Fruit fly (Drosophila melanogaster) whole organism, wandering third instar larva: ENCODE results near the gene bor.

Experiments used
- CG9705 ChIP-seq: fragments of 200-800 bp; sonication (Bioruptor generic); optimal IDR thresholded peaks from 2 replicates; lab custom pipeline; 2018; ENCODE audit warnings: missing biosample characterization, mild to moderate bottlenecking, missing genetic modification characterization
- Dfd ChIP-seq: fragments of >200 bp; optimal IDR thresholded peaks from 2 replicates; lab custom pipeline; 2017; ENCODE audit warnings: missing biosample characterization, missing genetic modification characterization
- Dif ChIP-seq: fragments of 200-275, 200-300 bp; sonication (Bioruptor generic); optimal IDR thresholded peaks from 2 replicates; lab custom pipeline; 2018; ENCODE audit warnings: missing biosample characterization, missing genetic modification characterization; ENCODE audit not compliant: partially characterized antibody
- GATAd ChIP-seq: sonication (Bioruptor generic); optimal IDR thresholded peaks from 2 replicates; lab custom pipeline; 2016; ENCODE audit warnings: missing biosample characterization, missing genetic modification characterization
- HLH106 ChIP-seq: fragments of 200-800 bp; optimal IDR thresholded peaks from 3 replicates; lab custom pipeline; 2019; ENCODE audit warnings: missing biosample characterization, mild to moderate bottlenecking, missing genetic modification characterization, moderate library complexity
- Hnf4 ChIP-seq: fragments of 200-800 bp; sonication (Bioruptor generic); optimal IDR thresholded peaks from 2 replicates; lab custom pipeline; 2016; ENCODE audit warnings: missing biosample characterization, mild to moderate bottlenecking, missing genetic modification characterization
- Hr78 ChIP-seq: fragments of >200 bp; optimal IDR thresholded peaks from 2 replicates; lab custom pipeline; 2017; ENCODE audit warnings: missing biosample characterization, missing genetic modification characterization
- Hr83 ChIP-seq: fragments of 200-300 bp; sonication (Bioruptor generic); optimal IDR thresholded peaks from 2 replicates; lab custom pipeline; 2016; ENCODE audit warnings: missing biosample characterization, mild to moderate bottlenecking, missing genetic modification characterization, moderate library complexity; ENCODE audit not compliant: poor library complexity, severe bottlenecking
- Jra ChIP-seq: sonication (Bioruptor generic); optimal IDR thresholded peaks from 2 replicates; lab custom pipeline; 2016; ENCODE audit warnings: missing biosample characterization, missing genetic modification characterization
- Mio ChIP-seq: sonication (Bioruptor generic); optimal IDR thresholded peaks from 2 replicates; lab custom pipeline; 2016; ENCODE audit warnings: missing biosample characterization, missing genetic modification characterization
- Myc ChIP-seq: fragments of >200 bp; optimal IDR thresholded peaks from 2 replicates; lab custom pipeline; 2017
- N ChIP-seq: fragments of >200 bp; optimal IDR thresholded peaks from 2 replicates; lab custom pipeline; 2018; ENCODE audit warnings: missing biosample characterization, missing external identifiers, missing genetic modification characterization
- OdsH ChIP-seq: fragments of 200-800 bp; sonication (Bioruptor generic); optimal IDR thresholded peaks from 2 replicates; lab custom pipeline; 2016; ENCODE audit warnings: missing biosample characterization, mild to moderate bottlenecking, missing genetic modification characterization
- Rel ChIP-seq, 2 experiments: fragments of 200-800 bp; sonication (Bioruptor generic) in 1 of 2; optimal IDR thresholded peaks; 2 replicates in 1 of 2; 3 replicates in 1 of 2; lab custom pipeline; 2016 to 2019; ENCODE audit warnings: mild to moderate bottlenecking in 2 of 2, missing biosample characterization in 2 of 2, missing genetic modification characterization in 2 of 2, moderate library complexity in 1 of 2
- Sp1 ChIP-seq: fragments of 200-800 bp; sonication (Bioruptor generic); optimal IDR thresholded peaks from 3 replicates; lab custom pipeline; 2019; ENCODE audit warnings: missing biosample characterization, mild to moderate bottlenecking, missing genetic modification characterization, moderate library complexity
- br ChIP-seq: fragments of 200-800 bp; sonication (Bioruptor generic); optimal IDR thresholded peaks from 2 replicates; lab custom pipeline; 2016; ENCODE audit warnings: missing biosample characterization, missing genetic modification characterization
- brk ChIP-seq: fragments of 200-800 bp; sonication (Bioruptor generic); optimal IDR thresholded peaks from 2 replicates; lab custom pipeline; 2016; ENCODE audit warnings: missing biosample characterization, mild to moderate bottlenecking, missing genetic modification characterization
- dl ChIP-seq, 2 experiments: fragments of 175-275, 200-275 bp in 1 of 2; fragments of 200-275 bp in 1 of 2; sonication (Bioruptor generic); optimal IDR thresholded peaks; lab custom pipeline; 2018; ENCODE audit warnings: mild to moderate bottlenecking in 2 of 2, missing biosample characterization in 2 of 2, missing genetic modification characterization in 2 of 2, moderate library complexity in 2 of 2; ENCODE audit not compliant: partially characterized antibody in 2 of 2, insufficient read depth in 1 of 2
- dmrt93B ChIP-seq: fragments of 200-800 bp; sonication (Bioruptor generic); optimal IDR thresholded peaks from 2 replicates; lab custom pipeline; 2018; ENCODE audit warnings: missing biosample characterization, mild to moderate bottlenecking, missing genetic modification characterization
- dsf ChIP-seq: sonication (Bioruptor generic); optimal IDR thresholded peaks from 2 replicates; lab custom pipeline; 2016; ENCODE audit warnings: missing biosample characterization, missing genetic modification characterization, borderline replicate concordance
- ey ChIP-seq: fragments of 200-800 bp; sonication (Bioruptor generic); optimal IDR thresholded peaks from 2 replicates; lab custom pipeline; 2016; ENCODE audit warnings: missing biosample characterization, missing genetic modification characterization
- foxo ChIP-seq, 2 experiments: fragments of 200-800 bp; sonication (Bioruptor generic); optimal IDR thresholded peaks; 2 replicates in 1 of 2; 3 replicates in 1 of 2; lab custom pipeline; 2016 to 2017; ENCODE audit warnings: missing biosample characterization in 2 of 2, missing genetic modification characterization in 2 of 2
- fru ChIP-seq: fragments of 200-800 bp; sonication (Bioruptor generic); optimal IDR thresholded peaks from 3 replicates; lab custom pipeline; 2016; ENCODE audit warnings: missing biosample characterization, mild to moderate bottlenecking, missing genetic modification characterization
- h ChIP-seq: fragments of 200-800 bp; sonication (Bioruptor generic); optimal IDR thresholded peaks from 3 replicates; lab custom pipeline; 2016; ENCODE audit warnings: missing biosample characterization, mild to moderate bottlenecking, missing genetic modification characterization
- jim ChIP-seq: fragments of 175-275, 200-325 bp; sonication (Bioruptor generic); optimal IDR thresholded peaks from 2 replicates; lab custom pipeline; 2016; ENCODE audit warnings: missing biosample characterization, mild to moderate bottlenecking, missing genetic modification characterization
- lola ChIP-seq: fragments of >200 bp; optimal IDR thresholded peaks from 2 replicates; lab custom pipeline; 2017; ENCODE audit warnings: missing biosample characterization, missing genetic modification characterization
- pan ChIP-seq: fragments of >200 bp; optimal IDR thresholded peaks from 2 replicates; lab custom pipeline; 2017
- psq ChIP-seq: fragments of 200-800 bp; sonication (Bioruptor generic); optimal IDR thresholded peaks from 3 replicates; lab custom pipeline; 2017; ENCODE audit warnings: missing biosample characterization, mild to moderate bottlenecking, missing genetic modification characterization, moderate library complexity
- rgr ChIP-seq: fragments of 200-800 bp; sonication (Bioruptor generic); optimal IDR thresholded peaks from 3 replicates; lab custom pipeline; 2016; ENCODE audit warnings: missing biosample characterization, mild to moderate bottlenecking, missing genetic modification characterization
- sv ChIP-seq: fragments of 200-800 bp; sonication (Bioruptor generic); optimal IDR thresholded peaks from 3 replicates; lab custom pipeline; 2016; ENCODE audit warnings: missing biosample characterization, missing genetic modification characterization
- usp ChIP-seq: fragments of >200 bp; optimal IDR thresholded peaks from 2 replicates; lab custom pipeline; 2017; ENCODE audit warnings: missing biosample characterization, missing genetic modification characterization
- woc ChIP-seq: sonication (Bioruptor generic); optimal IDR thresholded peaks from 2 replicates; lab custom pipeline; 2016; ENCODE audit warnings: missing biosample characterization, mild to moderate bottlenecking, missing genetic modification characterization

The bor gene

DNA sequence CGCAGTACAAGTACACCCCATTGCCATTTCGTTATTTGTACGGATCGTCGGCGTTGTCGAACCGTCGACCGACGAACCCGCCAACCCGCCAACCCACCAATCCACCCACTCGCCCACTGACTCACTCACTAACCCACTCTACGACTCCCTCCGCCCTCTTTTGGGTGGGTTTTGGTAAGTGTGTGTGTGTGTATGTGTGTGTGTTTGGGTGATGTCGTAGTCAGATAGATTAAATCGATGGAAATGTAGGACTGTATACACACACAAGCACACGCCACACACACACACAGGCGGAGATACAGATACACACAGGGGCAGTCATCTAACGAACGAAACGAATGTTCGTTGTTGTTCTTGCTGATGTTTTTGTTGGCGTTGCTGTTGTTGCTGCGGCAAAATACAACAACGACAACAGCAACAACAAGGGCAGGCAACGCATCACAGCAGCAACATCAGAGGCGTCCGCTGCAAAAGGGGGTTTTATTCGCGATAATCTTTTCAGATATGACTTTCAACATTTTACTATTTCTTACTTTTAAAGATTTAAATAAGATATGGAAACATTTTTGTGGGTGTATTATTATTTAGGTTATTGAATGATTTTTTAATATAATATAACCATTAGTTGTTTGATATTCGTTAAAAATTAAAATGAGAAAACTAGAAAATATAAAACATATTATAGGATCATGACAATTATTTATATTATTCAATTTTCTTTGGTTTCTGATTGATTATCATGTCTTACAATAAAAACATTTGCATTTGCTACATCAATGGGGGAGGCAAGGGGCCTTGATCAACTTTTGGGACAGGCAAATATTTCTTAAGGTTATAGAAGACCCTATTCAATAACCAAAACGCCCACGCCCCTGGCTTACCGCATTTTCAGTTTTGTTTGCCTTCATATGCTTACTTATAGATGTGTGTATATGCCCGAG is 42.3 kb downstream of the bor start:
- TF ChIP-seq sv (GFP tag; lab: Kevin White, UChicago), result peak; percentile 67
- TF ChIP-seq h, result peak; percentile 47
- TF ChIP-seq CG9705, result peak; percentile 23
- no peak for TF ChIP-seq Jra
- TF ChIP-seq OdsH (GFP tag; lab: Kevin White, UChicago), result peak; percentile 76
- peak; percentile 85 for TF ChIP-seq dmrt93B (GFP tag; lab: Kevin White, UChicago)
- TF ChIP-seq Dif (GFP tag; lab: Kevin White, UChicago), result no peak
- TF ChIP-seq Sp1 (GFP tag; lab: Kevin White, UChicago), result peak; percentile 90
- TF ChIP-seq ey, result peak; percentile 33
- peak in 1 of 2 experiments; percentile 83 for TF ChIP-seq foxo (GFP tag; optimal IDR thresholded peaks at IDR 0.05; lab: Kevin White, UChicago)
- TF ChIP-seq woc, result peak; percentile 7
- peak; percentile 34 for TF ChIP-seq fru
- TF ChIP-seq HLH106 (tag; lab: Kevin White, UChicago), result peak; percentile 85
- TF ChIP-seq psq, result peak; percentile 89
- TF ChIP-seq Hr78 (GFP tag; lab: Kevin White, UChicago), result no peak
- TF ChIP-seq dl (GFP tag; optimal IDR thresholded peaks at IDR 0.05; lab: Kevin White, UChicago; ENCODE audit: insufficient read depth in 1 of 2, partially characterized antibody in 2 of 2), result no peak
- peak; percentile 74 for TF ChIP-seq Dfd (GFP tag; lab: Kevin White, UChicago)
- TF ChIP-seq rgr (GFP tag; lab: Kevin White, UChicago), result peak; percentile 80
- peak; percentile 36 for TF ChIP-seq Hr83 (GFP tag; lab: Kevin White, UChicago)
- TF ChIP-seq br (GFP tag; lab: Kevin White, UChicago), result peak; percentile 37
- TF ChIP-seq N, result peak; percentile 14
- TF ChIP-seq, all 38 proteins: peak for 17

- no peak for TF ChIP-seq Hnf4 (GFP tag; lab: Kevin White, UChicago)
- TF ChIP-seq lola (GFP tag; lab: Kevin White, UChicago), result no peak
- TF ChIP-seq foxo (GFP tag; optimal IDR thresholded peaks at IDR 0.05; lab: Kevin White, UChicago), result no peak
- no peak for TF ChIP-seq rgr (GFP tag; lab: Kevin White, UChicago)
- TF ChIP-seq OdsH (GFP tag; lab: Kevin White, UChicago), result no peak
- TF ChIP-seq usp, result no peak
- TF ChIP-seq Rel (GFP tag; optimal IDR thresholded peaks at IDR 0.05; lab: Kevin White, UChicago), result no peak
- TF ChIP-seq Rel (tag; optimal IDR thresholded peaks at IDR 0.05; lab: Kevin White, UChicago), result no peak
- TF ChIP-seq pan (lab: Kevin White, UChicago), result no peak
- no peak for TF ChIP-seq dl (GFP tag; optimal IDR thresholded peaks at IDR 0.05; lab: Kevin White, UChicago; ENCODE audit: insufficient read depth in 1 of 2, partially characterized antibody in 2 of 2)
- no peak for TF ChIP-seq jim (GFP tag; lab: Kevin White, UChicago)
- TF ChIP-seq sv (GFP tag; lab: Kevin White, UChicago), result no peak
- TF ChIP-seq brk (GFP tag; lab: Kevin White, UChicago), result no peak
These were observed 43.1 kb downstream of the bor start for dm6 chr3R:16220854-16221253.

DNA sequence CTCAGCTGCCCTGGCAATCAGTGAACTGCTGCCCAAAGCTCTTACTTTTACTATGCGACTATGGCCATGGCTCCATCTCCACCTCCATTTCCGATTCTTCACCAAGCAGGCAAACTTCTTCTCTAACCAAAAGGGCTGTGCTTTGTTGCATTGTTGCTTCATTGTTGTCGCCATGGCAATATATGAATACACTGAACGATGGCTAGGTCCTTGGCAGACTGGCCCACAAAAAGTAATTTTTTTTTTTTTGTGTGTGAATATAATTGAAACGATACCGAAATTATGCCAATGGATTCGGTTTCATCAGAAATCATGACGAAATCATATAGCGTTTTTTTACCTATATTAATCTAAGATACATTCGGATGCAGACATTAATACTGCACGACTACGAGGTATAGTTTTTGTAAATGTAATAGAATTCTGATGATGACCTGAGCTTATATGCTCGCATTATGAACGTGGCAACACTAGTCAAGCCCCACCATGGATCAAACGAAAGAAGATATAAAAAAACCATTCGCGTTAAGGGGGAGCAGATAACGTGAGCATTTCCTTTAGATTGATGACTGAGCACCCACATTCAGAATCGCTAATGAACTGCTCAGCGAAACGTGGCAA is 43.8 kb downstream of the bor start:
- TF ChIP-seq Mio, result no peak
- no peak for TF ChIP-seq foxo (GFP tag; optimal IDR thresholded peaks at IDR 0.05; lab: Kevin White, UChicago)
- no peak for TF ChIP-seq psq
- no peak for TF ChIP-seq dsf (GFP tag; lab: Kevin White, UChicago)
- no peak for TF ChIP-seq Dfd (GFP tag; lab: Kevin White, UChicago)
- TF ChIP-seq Dif (GFP tag; lab: Kevin White, UChicago), result no peak
- TF ChIP-seq sv (GFP tag; lab: Kevin White, UChicago), result no peak
- no peak for TF ChIP-seq pan (lab: Kevin White, UChicago)
- TF ChIP-seq Myc (lab: Kevin White, UChicago), result no peak
- TF ChIP-seq N, result no peak
- no peak for TF ChIP-seq HLH106 (tag; lab: Kevin White, UChicago)
- no peak for TF ChIP-seq Sp1 (GFP tag; lab: Kevin White, UChicago)
- no peak for TF ChIP-seq Rel (GFP tag; optimal IDR thresholded peaks at IDR 0.05; lab: Kevin White, UChicago)
- no peak for TF ChIP-seq Rel (tag; optimal IDR thresholded peaks at IDR 0.05; lab: Kevin White, UChicago)
- TF ChIP-seq GATAd, result no peak
